Worm (Caenorhabditis elegans) whole organism, L4 larva: ENCODE measurements around the gene rec-8.

ENCODE experiments used
- D1046.2 ChIP-seq: fragments of 200-800 bp; sonication (Bioruptor generic); IDR thresholded peaks from 2 replicates; pipeline ENCODE4 v1.3.6; 2022; ENCODE audit warnings: missing genetic modification characterization, missing compliant biosample characterization
- F10B5.3 ChIP-seq: sonication (generic microtip); optimal IDR thresholded peaks from 2 replicates; lab custom pipeline; 2016; ENCODE audit warnings: mild to moderate bottlenecking, missing genetic modification characterization, missing compliant biosample characterization
- F26F4.8 ChIP-seq: fragments of 200-800 bp; sonication (Bioruptor generic); conservative IDR thresholded peaks from 2 replicates; pipeline ENCODE4 v1.3.6; 2022; ENCODE audit warnings: missing genetic modification characterization, missing compliant biosample characterization
- F44E2.7 ChIP-seq: fragments of 200-800 bp; sonication (Bioruptor generic); IDR thresholded peaks from 2 replicates; pipeline ENCODE4 v2.1.2; 2022; ENCODE audit warnings: missing genetic modification characterization, missing compliant biosample characterization
- Y105C5A.15 ChIP-seq: fragments of 200-800 bp; sonication (Bioruptor generic); IDR thresholded peaks from 2 replicates; pipeline ENCODE4 v1.3.6; 2022; ENCODE audit warnings: missing genetic modification characterization, missing compliant biosample characterization
- Y48G9A.11 ChIP-seq: fragments of 200-800 bp; sonication (Bioruptor generic); IDR thresholded peaks from 2 replicates; pipeline ENCODE4 v1.3.6; 2022; ENCODE audit warnings: missing genetic modification reagents, missing genetic modification characterization, missing compliant biosample characterization
- Y75B8A.6 ChIP-seq: fragments of 200-800 bp; sonication (Bioruptor generic); IDR thresholded peaks from 2 replicates; pipeline ENCODE4 v1.3.6; 2022; ENCODE audit warnings: missing genetic modification reagents, missing genetic modification characterization, missing compliant biosample characterization
- ZK337.2 ChIP-seq: fragments of 200-800 bp; sonication (Bioruptor generic); IDR thresholded peaks from 2 replicates; pipeline ENCODE4 v1.3.6; 2022; ENCODE audit warnings: missing genetic modification reagents, missing genetic modification characterization, missing compliant biosample characterization
- aha-1 ChIP-seq: fragments of 150-350 bp; peaks from one replicate; lab custom pipeline; 2014; ENCODE audit warnings: missing biosample characterization, missing genetic modification characterization
- aly-2 ChIP-seq: sonication (generic microtip); optimal IDR thresholded peaks from 2 replicates; lab custom pipeline; 2018; ENCODE audit warnings: missing biosample characterization, missing genetic modification characterization
- arid-1 ChIP-seq: fragments of 200-800 bp; sonication (Bioruptor generic); conservative IDR thresholded peaks from 2 replicates; pipeline ENCODE4 v1.3.6; 2022; ENCODE audit warnings: missing genetic modification reagents, missing genetic modification characterization, missing compliant biosample characterization
- ceh-28 ChIP-seq: fragments of 150-350 bp; optimal IDR thresholded peaks from 2 replicates; lab custom pipeline; 2014; ENCODE audit warnings: missing biosample characterization, missing genetic modification reagents, missing genetic modification characterization
- ceh-32 ChIP-seq: sonication (generic microtip); optimal IDR thresholded peaks from 2 replicates; lab custom pipeline; 2016; ENCODE audit warnings: mild to moderate bottlenecking, missing genetic modification characterization, missing compliant biosample characterization; ENCODE audit not compliant: poor library complexity
- ceh-62 ChIP-seq: sonication (generic microtip); optimal IDR thresholded peaks from 2 replicates; lab custom pipeline; 2017; ENCODE audit warnings: missing biosample characterization, missing genetic modification characterization
- ces-1 ChIP-seq: fragments of 150-350 bp; sonication (generic microtip); optimal IDR thresholded peaks from 4 replicates; lab custom pipeline; 2014; ENCODE audit warnings: missing biosample characterization, missing genetic modification reagents, missing genetic modification characterization
- cey-2 ChIP-seq: sonication (generic microtip); optimal IDR thresholded peaks from 3 replicates; lab custom pipeline; 2017; ENCODE audit warnings: missing genetic modification characterization, mild to moderate bottlenecking, missing compliant biosample characterization, antibody characterized with exemption, borderline replicate concordance; ENCODE audit not compliant: insufficient read depth
- ctbp-1 ChIP-seq: fragments of 200-800 bp; sonication (Bioruptor generic); IDR thresholded peaks from 2 replicates; pipeline ENCODE4 v1.3.6; 2022; ENCODE audit warnings: missing genetic modification reagents, missing genetic modification characterization, missing compliant biosample characterization
- daf-12 ChIP-seq: fragments of 150-350 bp; optimal IDR thresholded peaks from 2 replicates; lab custom pipeline; 2014; ENCODE audit warnings: missing biosample characterization, missing genetic modification reagents, missing genetic modification characterization
- dmd-8 ChIP-seq: fragments of 200-800 bp; sonication (Bioruptor generic); IDR thresholded peaks from 2 replicates; pipeline ENCODE4 v1.3.6; 2022; ENCODE audit warnings: missing genetic modification characterization, missing compliant biosample characterization
- dpl-1 ChIP-seq: fragments of 150-350 bp; optimal IDR thresholded peaks from 2 replicates; lab custom pipeline; 2014; ENCODE audit warnings: missing biosample characterization, missing genetic modification reagents, missing genetic modification characterization
- fkh-10 ChIP-seq: fragments of 150-350 bp; optimal IDR thresholded peaks from 2 replicates; lab custom pipeline; 2014; ENCODE audit warnings: missing biosample characterization, missing genetic modification reagents, missing genetic modification characterization
- gei-8 ChIP-seq: fragments of 200-800 bp; sonication (Bioruptor generic); optimal IDR thresholded peaks from 2 replicates; lab custom pipeline; 2018; ENCODE audit warnings: mild to moderate bottlenecking, missing genetic modification characterization, missing compliant biosample characterization
- hif-1 ChIP-seq, 2 experiments: sonication (generic microtip); optimal IDR thresholded peaks; 2 replicates each; lab custom pipeline; 2016 to 2017; ENCODE audit warnings: missing compliant biosample characterization in 2 of 2, missing genetic modification characterization in 2 of 2, missing genetic modification reagents in 2 of 2, missing genotype in 2 of 2, mild to moderate bottlenecking in 1 of 2
- jun-1 ChIP-seq: fragments of 150-350 bp; optimal IDR thresholded peaks from 2 replicates; lab custom pipeline; 2014; ENCODE audit warnings: missing biosample characterization, missing genetic modification reagents, missing genetic modification characterization
- lim-7 ChIP-seq: fragments of 200-800 bp; sonication (Bioruptor generic); IDR thresholded peaks from 2 replicates; pipeline ENCODE4 v1.3.6; 2022; ENCODE audit warnings: missing genetic modification characterization, missing compliant biosample characterization
- lin-1 ChIP-seq: fragments of 200-800 bp; sonication (Bioruptor generic); IDR thresholded peaks from 2 replicates; pipeline ENCODE4 v1.3.6; 2022; ENCODE audit warnings: missing genetic modification reagents, missing genetic modification characterization, missing compliant biosample characterization
- lin-29 ChIP-seq: fragments of 200-800 bp; sonication (Bioruptor generic); IDR thresholded peaks from 2 replicates; pipeline ENCODE4 v1.3.6; 2022; ENCODE audit warnings: missing genetic modification reagents, missing genetic modification characterization, missing compliant biosample characterization
- lsy-2 ChIP-seq, 2 experiments: fragments of 150-350 bp in 1 of 2; sonication (generic microtip) in 1 of 2; optimal IDR thresholded peaks; 2 replicates each; lab custom pipeline; 2014 to 2017; ENCODE audit warnings: missing biosample characterization in 2 of 2, missing genetic modification characterization in 2 of 2
- mxl-2 ChIP-seq: fragments of 200-800 bp; sonication (Bioruptor generic); conservative IDR thresholded peaks from 2 replicates; pipeline ENCODE4 v1.3.6; 2022; ENCODE audit warnings: missing genetic modification reagents, missing genetic modification characterization, missing compliant biosample characterization
- nhr-237 ChIP-seq: sonication (generic microtip); optimal IDR thresholded peaks from 2 replicates; lab custom pipeline; 2017; ENCODE audit warnings: missing biosample characterization, missing genetic modification characterization
- nhr-25 ChIP-seq: sonication (generic microtip); optimal IDR thresholded peaks from 2 replicates; lab custom pipeline; 2017; ENCODE audit warnings: missing genetic modification characterization, mild to moderate bottlenecking, missing compliant biosample characterization, antibody characterized with exemption, moderate library complexity, borderline replicate concordance; ENCODE audit not compliant: insufficient read depth
- nhr-28 ChIP-seq: fragments of 150-350 bp; optimal IDR thresholded peaks from 2 replicates; lab custom pipeline; 2014; ENCODE audit warnings: missing biosample characterization, missing genetic modification characterization
- nhr-41 ChIP-seq: fragments of 200-800 bp; sonication (Bioruptor generic); IDR thresholded peaks from 2 replicates; pipeline ENCODE4 v1.3.6; 2022; ENCODE audit warnings: missing genetic modification reagents, missing genetic modification characterization, missing compliant biosample characterization
- nhr-48 ChIP-seq: sonication (generic microtip); optimal IDR thresholded peaks from 2 replicates; lab custom pipeline; 2016; ENCODE audit warnings: mild to moderate bottlenecking, missing genetic modification characterization, missing compliant biosample characterization
- nhr-6 ChIP-seq: fragments of 150-350 bp; optimal IDR thresholded peaks from 2 replicates; lab custom pipeline; 2014; ENCODE audit warnings: missing biosample characterization, missing genetic modification characterization
- nhr-77 ChIP-seq: fragments of 150-350 bp; optimal IDR thresholded peaks from 2 replicates; lab custom pipeline; 2014; ENCODE audit warnings: missing biosample characterization, missing genetic modification characterization
- spr-1 ChIP-seq: sonication (generic microtip); optimal IDR thresholded peaks from 2 replicates; lab custom pipeline; 2016; ENCODE audit warnings: mild to moderate bottlenecking, missing genetic modification characterization, missing compliant biosample characterization
- spr-3 ChIP-seq: fragments of 200-800 bp; sonication (Bioruptor generic); optimal IDR thresholded peaks from 2 replicates; lab custom pipeline; 2018; ENCODE audit warnings: mild to moderate bottlenecking, missing genetic modification characterization, missing compliant biosample characterization
- tra-1 ChIP-seq: fragments of 200-800 bp; sonication (Bioruptor generic); IDR thresholded peaks from 2 replicates; pipeline ENCODE4 v1.3.6; 2022; ENCODE audit warnings: missing genetic modification reagents, missing genetic modification characterization, missing compliant biosample characterization
- unc-130 ChIP-seq: sonication (generic microtip); optimal IDR thresholded peaks from 2 replicates; lab custom pipeline; 2016; ENCODE audit warnings: missing genetic modification reagents, missing genetic modification characterization, missing compliant biosample characterization
- unc-62 ChIP-seq, 3 experiments: fragments of 150-350 bp in 1 of 3; sonication (generic microtip); optimal IDR thresholded peaks in 2 of 3; peaks in 1 of 3; 1 replicate in 1 of 3; 2 replicates in 2 of 3; lab custom pipeline; 2014 to 2017; ENCODE audit warnings: missing biosample characterization in 3 of 3, missing genetic modification characterization in 3 of 3, missing genetic modification reagents in 3 of 3, missing genotype in 1 of 3
- zfp-2 ChIP-seq: sonication (generic microtip); optimal IDR thresholded peaks from 2 replicates; lab custom pipeline; 2016; ENCODE audit warnings: mild to moderate bottlenecking, missing genetic modification characterization, missing compliant biosample characterization
- zfp-3 ChIP-seq: fragments of 200-800 bp; sonication (Bioruptor generic); conservative IDR thresholded peaks from 2 replicates; pipeline ENCODE4 v1.3.6; 2022; ENCODE audit warnings: missing genetic modification reagents, missing genetic modification characterization, missing compliant biosample characterization
- zip-11 ChIP-seq: fragments of 200-800 bp; sonication (Bioruptor generic); IDR thresholded peaks from 2 replicates; pipeline ENCODE4 v1.3.6; 2022; ENCODE audit warnings: missing genetic modification characterization, missing compliant biosample characterization
- zip-2 ChIP-seq: fragments of 150-350 bp; optimal IDR thresholded peaks from 2 replicates; lab custom pipeline; 2014; ENCODE audit warnings: missing biosample characterization, missing genetic modification characterization
- ztf-7 ChIP-seq: fragments of 150-350 bp; optimal IDR thresholded peaks from 2 replicates; lab custom pipeline; 2014; ENCODE audit warnings: missing biosample characterization, missing genetic modification characterization

Gene rec-8

ce11 chrIV:13322429-13322828 lies 30.6 kb downstream of the rec-8 start (continued):
- TF ChIP-seq cey-2 (tag; lab: Kevin White, UChicago) = no peak
- TF ChIP-seq hif-1 (tag; optimal IDR thresholded peaks at IDR 0.05; lab: Kevin White, UChicago) = peak in 1 of 2 experiments; percentile 62
- 0 out of 2 replicates have a peak, but pooled peaks have one; percentile 11 for TF ChIP-seq nhr-41 (GFP tag; lab: Robert Waterston, UW)
- TF ChIP-seq aly-2 (tag; lab: Kevin White, UChicago) = no peak
- no peak for TF ChIP-seq ceh-28
- no peak for TF ChIP-seq zfp-2
- no peak for TF ChIP-seq spr-1 (tag; lab: Kevin White, UChicago)
- TF ChIP-seq ces-1 (GFP tag; lab: Kevin White, UChicago) = no peak
- no peak for TF ChIP-seq arid-1 (GFP tag; lab: Robert Waterston, UW)
- no peak for TF ChIP-seq D1046.2
- no peak for TF ChIP-seq zip-11
- TF ChIP-seq gei-8 = no peak
- no peak for TF ChIP-seq lim-7 (GFP tag; lab: Robert Waterston, UW)
- peak; percentile 82 for TF ChIP-seq ztf-7 (tag; lab: Kevin White, UChicago)

DNA sequence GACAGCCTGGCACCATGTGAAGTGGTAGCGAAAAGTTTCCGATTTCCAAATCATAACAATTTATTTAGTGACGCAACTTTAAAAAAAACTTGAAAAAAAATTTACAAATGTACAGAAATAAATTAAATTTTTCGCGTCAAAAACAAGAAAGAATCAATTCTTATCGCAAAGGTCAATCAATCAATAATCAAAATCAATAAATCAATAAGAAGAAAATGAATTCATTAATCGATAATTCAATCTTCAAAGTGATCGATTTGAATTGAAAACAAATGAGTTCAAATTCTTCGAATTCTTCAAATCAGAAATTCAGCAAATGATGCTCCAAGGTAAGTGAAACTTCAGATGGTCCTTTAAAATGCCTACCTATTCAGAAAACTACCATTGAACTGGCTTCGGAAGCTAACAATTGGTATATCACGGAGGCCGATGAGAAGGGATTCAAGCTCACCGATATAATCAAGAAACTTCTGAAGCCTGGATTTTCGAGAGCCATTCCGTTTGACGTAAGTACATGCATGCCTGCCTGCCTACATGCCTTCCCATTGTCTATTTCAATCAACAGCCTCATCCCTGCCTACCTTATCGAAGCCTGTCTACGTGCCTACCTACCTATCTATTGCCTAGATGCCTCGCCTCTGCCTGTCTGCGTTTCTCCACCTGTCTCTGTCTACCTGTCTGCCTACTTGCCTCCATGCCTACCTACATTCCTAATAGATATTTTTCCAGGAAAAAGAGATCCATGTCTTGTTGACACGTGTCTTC lies 32.9 kb downstream of the rec-8 start:
- TF ChIP-seq nhr-237 (tag; lab: Kevin White, UChicago) (no peak), aha-1 (peak; percentile 91), ceh-28 (peak; percentile 89)

DNA sequence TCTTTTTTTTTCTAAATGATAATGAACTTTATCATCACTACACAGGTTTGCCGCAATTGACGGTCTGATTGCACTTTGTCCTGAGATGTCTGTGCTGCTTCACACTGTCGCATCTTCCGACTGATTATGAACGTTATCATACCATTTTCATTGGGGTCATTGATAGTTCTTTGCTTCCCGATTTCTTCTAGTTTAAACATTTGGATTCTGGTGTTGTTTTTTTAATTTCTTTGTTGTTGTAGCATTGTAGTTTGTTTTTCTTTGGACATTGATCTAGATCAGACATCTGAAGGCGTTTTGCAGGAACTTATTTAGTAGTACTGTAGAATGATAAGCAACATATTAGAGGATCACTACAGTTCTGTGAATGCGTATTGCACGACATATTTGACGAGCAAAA lies 34.2 kb downstream of the rec-8 start:
- TF ChIP-seq F10B5.3 (tag; lab: Kevin White, UChicago) (no peak), nhr-48 (tag; lab: Kevin White, UChicago) (peak; percentile 92), dmd-8 (GFP tag; lab: Robert Waterston, UW) (no peak), lsy-2 (tag; optimal IDR thresholded peaks at IDR 0.05; lab: Kevin White, UChicago) (peak; percentile 65 to 71), lin-29 (GFP tag; lab: Robert Waterston, UW) (no peak), nhr-25 (tag; lab: Kevin White, UChicago) (no peak), daf-12 (tag; lab: Kevin White, UChicago) (no peak), Y105C5A.15 (0 out of 2 replicates have a peak, but pooled peaks have one; percentile 11), Y48G9A.11 (no peak), tra-1 (no peak), nhr-28 (peak; percentile 99), spr-3 (no peak), unc-130 (GFP tag; lab: Kevin White, UChicago) (no peak), ZK337.2 (GFP tag; lab: Robert Waterston, UW) (no peak), ceh-62 (tag; lab: Kevin White, UChicago) (no peak), ctbp-1 (GFP tag; lab: Robert Waterston, UW) (no peak), ceh-32 (no peak), unc-62 (GFP tag; optimal IDR thresholded peaks at IDR 0.05 in 1 of 2; lab: Kevin White, UChicago) (peak in 1 of 2 experiments; percentile 88), unc-62 (tag; optimal IDR thresholded peaks at IDR 0.05; lab: Kevin White, UChicago) (no peak), dpl-1 (GFP tag; lab: Kevin White, UChicago) (no peak), fkh-10 (GFP tag; lab: Kevin White, UChicago) (no peak), F26F4.8 (no peak), Y75B8A.6 (GFP tag; lab: Robert Waterston, UW) (0 out of 2 replicates have a peak, but pooled peaks have one; percentile 12), lin-1 (GFP tag; lab: Robert Waterston, UW) (peak; percentile 43; the same call in 1 of the 2 replicates), zfp-3 (GFP tag; lab: Robert Waterston, UW) (peak; percentile 91; the same call in 1 of the 2 replicates), nhr-237 (tag; lab: Kevin White, UChicago) (no peak), mxl-2 (GFP tag; lab: Robert Waterston, UW) (no peak), nhr-77 (peak; percentile 95), zip-2 (tag; lab: Kevin White, UChicago) (no peak), lim-7 (GFP tag; lab: Robert Waterston, UW) (no peak), nhr-6 (tag; lab: Kevin White, UChicago) (no peak), cey-2 (tag; lab: Kevin White, UChicago) (peak; percentile 5), jun-1 (tag; lab: Kevin White, UChicago) (peak; percentile 59), F44E2.7 (GFP tag; lab: Robert Waterston, UW) (no peak)
